Fruit fly (Drosophila melanogaster) whole organism, prepupa: ENCODE data around the gene CG43338.

ENCODE experiments used
- Blimp-1 ChIP-seq: fragments of 200-800 bp; sonication (Bioruptor generic); optimal IDR thresholded peaks from 3 replicates; lab custom pipeline; 2017; ENCODE audit warnings: missing biosample characterization, missing genetic modification characterization, mild to moderate bottlenecking, moderate library complexity, missing genetic modification reagents
- CG10631 ChIP-seq: fragments of 200-800 bp; sonication (Bioruptor generic); optimal IDR thresholded peaks from 2 replicates; lab custom pipeline; 2016; ENCODE audit warnings: missing biosample characterization, missing genetic modification characterization
- CG11762 ChIP-seq: fragments of 200-800 bp; sonication (Bioruptor generic); optimal IDR thresholded peaks from 3 replicates; lab custom pipeline; 2016; ENCODE audit warnings: missing biosample characterization, missing genetic modification characterization; ENCODE audit not compliant: insufficient read depth
- CG11902 ChIP-seq: fragments of 200-800 bp; sonication (Bioruptor generic); optimal IDR thresholded peaks from 3 replicates; lab custom pipeline; 2016; ENCODE audit warnings: missing biosample characterization, missing genetic modification characterization
- CG15336 ChIP-seq: fragments of 200-800 bp; sonication (Bioruptor generic); IDR thresholded peaks from 2 replicates; pipeline ENCODE4 v1.3.6; 2022; ENCODE audit warnings: missing biosample characterization, missing genetic modification characterization
- CG1621 ChIP-seq: fragments of 200-800 bp; sonication (Bioruptor generic); optimal IDR thresholded peaks from 3 replicates; lab custom pipeline; 2018; ENCODE audit warnings: missing biosample characterization, mild to moderate bottlenecking, missing genetic modification characterization
- CG3032 ChIP-seq: fragments of 200-800 bp; optimal IDR thresholded peaks from 2 replicates; lab custom pipeline; 2019; ENCODE audit warnings: missing biosample characterization, mild to moderate bottlenecking, missing genetic modification characterization, moderate library complexity
- CG32006 ChIP-seq: fragments of 200-800 bp; sonication (Bioruptor generic); optimal IDR thresholded peaks from 3 replicates; lab custom pipeline; 2017; ENCODE audit warnings: missing biosample characterization, mild to moderate bottlenecking, missing genetic modification characterization
- CG34406 ChIP-seq: fragments of 200-800 bp; sonication (Bioruptor generic); optimal IDR thresholded peaks from 3 replicates; lab custom pipeline; 2016; ENCODE audit warnings: missing biosample characterization, missing genetic modification characterization
- CG3919 ChIP-seq: fragments of 200-800 bp; sonication (Bioruptor generic); optimal IDR thresholded peaks from 3 replicates; lab custom pipeline; 2016; ENCODE audit warnings: missing biosample characterization, missing genetic modification characterization
- CG4318 ChIP-seq: fragments of 200-800 bp; sonication (Bioruptor generic); optimal IDR thresholded peaks from 3 replicates; lab custom pipeline; 2017; ENCODE audit warnings: missing biosample characterization, mild to moderate bottlenecking, missing genetic modification characterization
- CG6163 ChIP-seq: fragments of 200-800 bp; sonication (Bioruptor generic); IDR thresholded peaks from 3 replicates; pipeline ENCODE4 v1.3.6; 2022; ENCODE audit warnings: missing biosample characterization, missing genetic modification characterization
- CG6276 ChIP-seq: fragments of 200-800 bp; sonication (Bioruptor generic); optimal IDR thresholded peaks from 2 replicates; lab custom pipeline; 2017; ENCODE audit warnings: missing biosample characterization, mild to moderate bottlenecking, missing genetic modification characterization
- CG6792 ChIP-seq: fragments of 200-800 bp; sonication (Bioruptor generic); optimal IDR thresholded peaks from 3 replicates; lab custom pipeline; 2016; ENCODE audit warnings: missing biosample characterization, missing genetic modification characterization
- CG6854 ChIP-seq: fragments of 200-800 bp; sonication (Bioruptor generic); optimal IDR thresholded peaks from 2 replicates; lab custom pipeline; 2017; ENCODE audit warnings: missing biosample characterization, mild to moderate bottlenecking, missing genetic modification characterization
- CG8119 ChIP-seq: fragments of 200-800 bp; sonication (Bioruptor generic); IDR thresholded peaks from 3 replicates; pipeline ENCODE4 v1.3.6; 2022; ENCODE audit warnings: missing biosample characterization, missing genetic modification characterization
- CG8319 ChIP-seq: fragments of 200-800 bp; sonication (Bioruptor generic); optimal IDR thresholded peaks from 3 replicates; lab custom pipeline; 2016; ENCODE audit warnings: missing biosample characterization, missing genetic modification characterization
- CG8632 ChIP-seq: fragments of 200-800 bp; sonication (Bioruptor generic); optimal IDR thresholded peaks from 3 replicates; lab custom pipeline; 2016; ENCODE audit warnings: missing biosample characterization, missing genetic modification characterization
- CG9139 ChIP-seq: fragments of 200-800 bp; sonication (Bioruptor generic); optimal IDR thresholded peaks from 3 replicates; lab custom pipeline; 2017; ENCODE audit warnings: missing biosample characterization, mild to moderate bottlenecking, missing genetic modification characterization
- Eip75B ChIP-seq: fragments of 200-800 bp; sonication (Bioruptor generic); optimal IDR thresholded peaks from 3 replicates; lab custom pipeline; 2016; ENCODE audit warnings: missing biosample characterization, missing genetic modification characterization
- Eip78C ChIP-seq: fragments of 200-800 bp; sonication (Bioruptor generic); peaks from one replicate; lab custom pipeline; 2016; ENCODE audit warnings: missing biosample characterization, missing genetic modification characterization
- Ets21C ChIP-seq: fragments of 200-800 bp; sonication (Bioruptor generic); optimal IDR thresholded peaks from 3 replicates; lab custom pipeline; 2016; ENCODE audit warnings: missing biosample characterization, missing genetic modification characterization
- Ets96B ChIP-seq: fragments of 200-800 bp; optimal IDR thresholded peaks from 2 replicates; lab custom pipeline; 2019; ENCODE audit warnings: missing biosample characterization, mild to moderate bottlenecking, missing genetic modification characterization, moderate library complexity
- Hr38 ChIP-seq: sonication (Bioruptor generic); optimal IDR thresholded peaks from 2 replicates; lab custom pipeline; 2016; ENCODE audit warnings: missing biosample characterization, missing genetic modification characterization
- Hr39 ChIP-seq: fragments of 200-800 bp; sonication (Bioruptor generic); optimal IDR thresholded peaks from 2 replicates; lab custom pipeline; 2016; ENCODE audit warnings: missing biosample characterization, missing genetic modification characterization
- Hr4 ChIP-seq: fragments of 200-800 bp; sonication (Bioruptor generic); optimal IDR thresholded peaks from 3 replicates; lab custom pipeline; 2016; ENCODE audit warnings: missing biosample characterization, missing genetic modification characterization
- Lpt ChIP-seq: fragments of 200-800 bp; sonication (Bioruptor generic); optimal IDR thresholded peaks from 3 replicates; lab custom pipeline; 2016; ENCODE audit warnings: missing biosample characterization, missing genetic modification characterization
- Met ChIP-seq: fragments of 200-800 bp; sonication (Bioruptor generic); optimal IDR thresholded peaks from 3 replicates; lab custom pipeline; 2016; ENCODE audit warnings: missing biosample characterization, missing genetic modification characterization
- OdsH ChIP-seq: fragments of 200-800 bp; sonication (Bioruptor generic); optimal IDR thresholded peaks from 3 replicates; lab custom pipeline; 2016; ENCODE audit warnings: missing biosample characterization, missing genetic modification characterization
- Smox ChIP-seq: fragments of 200-800 bp; sonication (Bioruptor generic); optimal IDR thresholded peaks from 3 replicates; lab custom pipeline; 2016; ENCODE audit warnings: missing biosample characterization, missing genetic modification characterization
- Sox14 ChIP-seq: fragments of 200-800 bp; sonication (Bioruptor generic); optimal IDR thresholded peaks from 3 replicates; lab custom pipeline; 2016; ENCODE audit warnings: missing biosample characterization, missing genetic modification characterization
- Sox15 ChIP-seq: fragments of 200-800 bp; sonication (Bioruptor generic); optimal IDR thresholded peaks from 3 replicates; lab custom pipeline; 2016; ENCODE audit warnings: missing biosample characterization, missing genetic modification characterization
- achi ChIP-seq: fragments of 200-800 bp; sonication (Bioruptor generic); optimal IDR thresholded peaks from 3 replicates; lab custom pipeline; 2016; ENCODE audit warnings: missing biosample characterization, missing genetic modification characterization
- dac ChIP-seq: fragments of 200-800 bp; sonication (Bioruptor generic); optimal IDR thresholded peaks from 2 replicates; lab custom pipeline; 2017; ENCODE audit warnings: missing biosample characterization, mild to moderate bottlenecking, missing genetic modification characterization
- eg ChIP-seq: fragments of 200-800 bp; sonication (Bioruptor generic); IDR thresholded peaks from 3 replicates; pipeline ENCODE4 v1.3.6; 2022; ENCODE audit warnings: missing biosample characterization, missing genetic modification characterization
- esn ChIP-seq: fragments of 200-800 bp; sonication (Bioruptor generic); optimal IDR thresholded peaks from 2 replicates; lab custom pipeline; 2016; ENCODE audit warnings: missing biosample characterization, mild to moderate bottlenecking, missing genetic modification characterization, moderate library complexity
- fd85E ChIP-seq: fragments of 200-800 bp; sonication (Bioruptor generic); optimal IDR thresholded peaks from 3 replicates; lab custom pipeline; 2016; ENCODE audit warnings: missing biosample characterization, missing genetic modification characterization
- lz ChIP-seq: fragments of 200-800 bp; sonication (Bioruptor generic); optimal IDR thresholded peaks from 3 replicates; lab custom pipeline; 2016; ENCODE audit warnings: missing biosample characterization, missing genetic modification characterization
- net ChIP-seq: fragments of 200-800 bp; sonication (Bioruptor generic); optimal IDR thresholded peaks from 3 replicates; lab custom pipeline; 2016; ENCODE audit warnings: missing biosample characterization, missing genetic modification characterization
- pdm3 ChIP-seq: fragments of 200-800 bp; sonication (Bioruptor generic); optimal IDR thresholded peaks from 3 replicates; lab custom pipeline; 2016; ENCODE audit warnings: missing biosample characterization, missing genetic modification characterization
- ss ChIP-seq, 2 experiments: fragments of 200-800 bp; sonication (Bioruptor generic); optimal IDR thresholded peaks; 2 replicates in 1 of 2; 3 replicates in 1 of 2; lab custom pipeline; 2017 to 2018; ENCODE audit warnings: mild to moderate bottlenecking in 2 of 2, missing biosample characterization in 2 of 2, missing genetic modification characterization in 2 of 2, moderate library complexity in 1 of 2
- svp ChIP-seq: fragments of 200-800 bp; sonication (Bioruptor generic); peaks from one replicate; lab custom pipeline; 2016; ENCODE audit warnings: missing biosample characterization, missing genetic modification characterization
- topi ChIP-seq: fragments of 200-800 bp; sonication (Bioruptor generic); optimal IDR thresholded peaks from 3 replicates; lab custom pipeline; 2016; ENCODE audit warnings: missing biosample characterization, missing genetic modification characterization
- vri ChIP-seq: fragments of 200-800 bp; sonication (Bioruptor generic); optimal IDR thresholded peaks from 3 replicates; lab custom pipeline; 2016; ENCODE audit warnings: missing biosample characterization, mild to moderate bottlenecking, missing genetic modification characterization

Gene CG43338

dm6 chr2L:18702721-18703488, 31.9 kb upstream of the CG43338 start, which contains the start of the genes CG10376 and CG10343 (continued):
- TF ChIP-seq CG6854 (GFP tag; lab: Kevin White, UChicago) = peak; percentile 10
- peak; percentile 74 for TF ChIP-seq CG6792 (GFP tag; lab: Kevin White, UChicago)
- peak; percentile 66 for TF ChIP-seq topi (GFP tag; lab: Kevin White, UChicago)
- TF ChIP-seq CG6163 = peak; percentile 76
- TF ChIP-seq CG11902 (GFP tag; lab: Kevin White, UChicago) = peak; percentile 80
- peak; percentile 81 for TF ChIP-seq svp (GFP tag; lab: Kevin White, UChicago)
- peak; percentile 92 for TF ChIP-seq Eip78C (GFP tag; lab: Kevin White, UChicago)
- TF ChIP-seq CG10631 (GFP tag; lab: Kevin White, UChicago) = peak; percentile 93
- peak; percentile 78 for TF ChIP-seq esn
- TF ChIP-seq CG3032 (tag; lab: Kevin White, UChicago) = peak; percentile 92
- peak; percentile 82 for TF ChIP-seq Hr4 (GFP tag; lab: Kevin White, UChicago)
- TF ChIP-seq CG4318 (GFP tag; lab: Kevin White, UChicago) = no peak
- peak; percentile 82 for TF ChIP-seq eg (GFP tag; lab: Robert Waterston, UW)
- peak; percentile 93 for TF ChIP-seq CG32006
- TF ChIP-seq CG3919 (GFP tag; lab: Kevin White, UChicago) = peak; percentile 76
- peak; percentile 61 for TF ChIP-seq Blimp-1 (GFP tag; lab: Kevin White, UChicago)
- peak; percentile 73 for TF ChIP-seq dac
- TF ChIP-seq vri (GFP tag; lab: Kevin White, UChicago) = peak; percentile 11
- TF ChIP-seq CG6276 (GFP tag; lab: Kevin White, UChicago) = no peak

dm6 chr2L:18698559-18699130, 27.6 kb upstream of the CG43338 start, which contains the start of gene CG10341:
Gene CG10341 (plus strand): TSS chr2L:18698714.
- TF ChIP-seq Hr38 (GFP tag; lab: Kevin White, UChicago) (no peak), Eip78C (GFP tag; lab: Kevin White, UChicago) (peak; percentile 63)

dm6 chr2L:18695404-18695804, 24.4 kb upstream of the CG43338 start, which contains the start of the genes CG10383 and CG10338:
Gene CG10383 (minus strand): TSS chr2L:18695602.
Gene CG10338 (plus strand): TSS chr2L:18695664.
- TF ChIP-seq CG8632 (GFP tag; lab: Kevin White, UChicago) (peak; percentile 77), OdsH (GFP tag; lab: Kevin White, UChicago) (peak; percentile 89), CG8319 (GFP tag; lab: Kevin White, UChicago) (peak; percentile 88), Eip78C (GFP tag; lab: Kevin White, UChicago) (peak; percentile 96), Eip75B (GFP tag; lab: Kevin White, UChicago) (peak; percentile 86), achi (GFP tag; lab: Kevin White, UChicago) (peak; percentile 89), Ets21C (GFP tag; lab: Kevin White, UChicago) (peak; percentile 85), CG9139 (GFP tag; lab: Kevin White, UChicago) (no peak), Blimp-1 (GFP tag; lab: Kevin White, UChicago) (peak; percentile 96), CG8119 (peak; percentile 69; the same call in 2 of the 3 replicates), CG6792 (GFP tag; lab: Kevin White, UChicago) (peak; percentile 86), ss (GFP tag; optimal IDR thresholded peaks at IDR 0.05; lab: Kevin White, UChicago) (peak; percentile 30 to 33), Ets96B (tag; lab: Kevin White, UChicago) (peak; percentile 63), CG32006 (peak; percentile 77), CG1621 (peak; percentile 61), Met (GFP tag; lab: Kevin White, UChicago) (peak; percentile 90), CG11762 (GFP tag; lab: Kevin White, UChicago) (peak; percentile 51), CG3919 (GFP tag; lab: Kevin White, UChicago) (peak; percentile 93), CG6163 (peak; percentile 95), CG6276 (GFP tag; lab: Kevin White, UChicago) (no peak), net (GFP tag; lab: Kevin White, UChicago) (peak; percentile 83), eg (GFP tag; lab: Robert Waterston, UW) (peak; percentile 94), vri (GFP tag; lab: Kevin White, UChicago) (peak; percentile 75), pdm3 (GFP tag; lab: Kevin White, UChicago) (no peak), Hr38 (GFP tag; lab: Kevin White, UChicago) (peak; percentile 74), CG4318 (GFP tag; lab: Kevin White, UChicago) (peak; percentile 69), CG15336 (GFP tag; lab: Robert Waterston, UW) (peak; percentile 84), Smox (GFP tag; lab: Kevin White, UChicago) (peak; percentile 90), Sox15 (GFP tag; lab: Kevin White, UChicago) (peak; percentile 84), CG34406 (GFP tag; lab: Kevin White, UChicago) (peak; percentile 81), CG6854 (GFP tag; lab: Kevin White, UChicago) (peak; percentile 49), fd85E (GFP tag; lab: Kevin White, UChicago) (peak; percentile 77), Hr39 (GFP tag; lab: Kevin White, UChicago) (peak; percentile 93), lz (GFP tag; lab: Kevin White, UChicago) (peak; percentile 89), Sox14 (GFP tag; lab: Kevin White, UChicago) (peak; percentile 91), Lpt (GFP tag; lab: Kevin White, UChicago) (peak; percentile 82), esn (peak; percentile 88)
